Comparison of ENCODE assay signal across 2 worm cellular contexts in the genomic region with DNA sequence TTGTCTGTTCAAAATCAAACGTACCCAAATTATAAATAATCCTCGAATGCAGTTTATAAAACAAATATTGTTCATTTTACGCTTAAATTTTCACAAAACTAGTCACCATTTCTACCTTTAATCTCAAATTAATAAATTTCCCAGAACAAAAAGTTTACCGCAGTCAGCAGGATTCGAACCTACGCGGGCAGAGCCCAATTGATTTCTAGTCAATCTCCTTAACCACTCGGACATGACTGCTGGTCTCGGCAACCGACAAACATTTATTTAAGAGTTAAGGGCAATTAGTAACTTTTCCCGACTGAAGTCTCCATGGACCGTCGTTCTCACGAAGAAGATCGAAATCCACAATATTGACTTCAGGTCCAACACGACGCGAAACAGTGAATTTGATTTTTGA.
TF ChIP-seq lines count a peak whose summit lies in the region.
"Not testable (repeated sequence)": the region's sequence is repeated elsewhere in the genome, so short reads cannot be mapped to it uniquely, and the experiment has no call there.

No protein-coding gene starts in this region.

TF ChIP-seq in whole organism, L4 larva, 104 proteins besides CTCF, POLR2A, EP300 and RAD21:
- peak; percentile 98 for TF ChIP-seq snpc-1.2 (GFP tag; IDR thresholded peaks at IDR 0.05; lab: Robert Waterston, UW)
- peak; percentile 27; the same call in 1 of the 2 replicates for TF ChIP-seq pha-4 (GFP tag; IDR thresholded peaks at IDR 0.05; lab: Robert Waterston, UW)
- not testable (repeated sequence) for TF ChIP-seq pha-4 (tag; optimal IDR thresholded peaks at IDR 0.05; lab: Kevin White, UChicago)
- TF ChIP-seq F26F4.8 (GFP tag; conservative IDR thresholded peaks at IDR 0.05; lab: Robert Waterston, UW), result peak; percentile 58; the same call in 1 of the 2 replicates

TF ChIP-seq in whole organism, young adult, 124 proteins besides CTCF, POLR2A, EP300 and RAD21:
- TF ChIP-seq rpc-1 (optimal IDR thresholded peaks at IDR 0.05; lab: Kevin White, UChicago) (peak; percentile 43), rpc-1 (tag; optimal IDR thresholded peaks at IDR 0.05; lab: Kevin White, UChicago) (peak; percentile 64), lin-26 (GFP tag; IDR thresholded peaks at IDR 0.05; lab: Robert Waterston, UW) (peak; percentile 77), ceh-100 (GFP tag; IDR thresholded peaks at IDR 0.05; lab: Robert Waterston, UW) (0 out of 2 replicates have a peak, but pooled peaks have one; percentile 17), B0261.1 (tag; optimal IDR thresholded peaks at IDR 0.05; lab: Kevin White, UChicago) (peak; percentile 62), D2030.7 (GFP tag; IDR thresholded peaks at IDR 0.05; lab: Robert Waterston, UW) (peak; percentile 58), hmg-1.2 (GFP tag; IDR thresholded peaks at IDR 0.05; lab: Robert Waterston, UW) (peak; percentile 54; the same call in 1 of the 2 replicates), snpc-4 (tag; optimal IDR thresholded peaks at IDR 0.05; lab: Kevin White, UChicago) (peak in 3 of 4 experiments; percentile 33 to 95 (median 91)), B0019.2 (GFP tag; conservative IDR thresholded peaks at IDR 0.05; lab: Robert Waterston, UW) (0 out of 2 replicates have a peak, but pooled peaks have one; percentile 3), attf-6 (GFP tag; IDR thresholded peaks at IDR 0.05; lab: Robert Waterston, UW) (peak; percentile 98), Y56A3A.18 (GFP tag; IDR thresholded peaks at IDR 0.05; lab: Robert Waterston, UW) (peak; percentile 64; the same call in 1 of the 2 replicates), pbrm-1 (GFP tag; IDR thresholded peaks at IDR 0.05; lab: Robert Waterston, UW) (0 out of 2 replicates have a peak, but pooled peaks have one; percentile 47), tbp1 (GFP tag; optimal IDR thresholded peaks at IDR 0.05; lab: Kevin White, UChicago) (peak; percentile 86)
- not testable (repeated sequence) for TF ChIP-seq snpc-4 (GFP tag; optimal IDR thresholded peaks at IDR 0.05; lab: Kevin White, UChicago)
